Worm (Caenorhabditis elegans): ENCODE data around the gene srw-108.

srw-108 gene

ce11 chrV:527602-528001, at the start of gene srw-108:
Gene srw-108 (plus strand): TSS chrV:527902.
- TF ChIP-seq F49E8.2 (tag; optimal IDR thresholded peaks at IDR 0.05; ENCODE audit: borderline replicate concordance) (no peak), unc-62 (GFP tag; optimal IDR thresholded peaks at IDR 0.05 in 1 of 2) (no peak), unc-62 (tag; optimal IDR thresholded peaks at IDR 0.05) (no peak), daf-8 (GFP tag; IDR thresholded peaks at IDR 0.05) (no peak), lin-38 (GFP tag; IDR thresholded peaks at IDR 0.05) (no peak), nhr-237 (tag; optimal IDR thresholded peaks at IDR 0.05) (no peak), aha-1 (tag) (no peak), pqm-1 (tag; optimal IDR thresholded peaks at IDR 0.05) (no peak), tag-97 (GFP tag; IDR thresholded peaks at IDR 0.05) (no peak), hif-1 (tag; optimal IDR thresholded peaks at IDR 0.05) (no peak), nhr-11 (tag; optimal IDR thresholded peaks at IDR 0.05) (no peak), dmd-8 (GFP tag; IDR thresholded peaks at IDR 0.05) (no peak)

ce11 chrV:479046-479445, 48.7 kb upstream of the srw-108 start:
- TF ChIP-seq aha-1 (tag): peak; percentile 38
- no peak for TF ChIP-seq tag-97 (GFP tag; IDR thresholded peaks at IDR 0.05)
- no peak for TF ChIP-seq ceh-44 (GFP tag; IDR thresholded peaks at IDR 0.05)
- TF ChIP-seq daf-12 (tag; optimal IDR thresholded peaks at IDR 0.05): no peak
- TF ChIP-seq unc-62 (GFP tag; optimal IDR thresholded peaks at IDR 0.05 in 1 of 2): peak in 1 of 2 experiments; percentile 97
- TF ChIP-seq unc-62 (tag; optimal IDR thresholded peaks at IDR 0.05): no peak
- TF ChIP-seq nhr-77 (tag; optimal IDR thresholded peaks at IDR 0.05): no peak
- TF ChIP-seq dmd-6 (GFP tag; IDR thresholded peaks at IDR 0.05): peak; percentile 60
- no peak for TF ChIP-seq hlh-11 (tag; optimal IDR thresholded peaks at IDR 0.05)
- TF ChIP-seq Y105C5A.15 (GFP tag; IDR thresholded peaks at IDR 0.05): no peak

ce11 chrV:482860-483259, 44.8 kb upstream of the srw-108 start:
- TF ChIP-seq dmd-6 (GFP tag; IDR thresholded peaks at IDR 0.05): 0 out of 2 replicates have a peak, but pooled peaks have one; percentile 24
- no peak for TF ChIP-seq ztf-7 (tag; optimal IDR thresholded peaks at IDR 0.05)
- no peak for TF ChIP-seq nhr-11 (tag; optimal IDR thresholded peaks at IDR 0.05)

ce11 chrV:483289-483795, 44.4 kb upstream of the srw-108 start, which contains the start of gene nhr-130:
Gene nhr-130 (minus strand): TSS chrV:483339.
- TF ChIP-seq ces-1 (GFP tag; optimal IDR thresholded peaks at IDR 0.05) (no peak), nhr-111 (GFP tag; optimal IDR thresholded peaks at IDR 0.05) (no peak), unc-130 (GFP tag; optimal IDR thresholded peaks at IDR 0.05) (no peak), Y48G9A.11 (GFP tag; IDR thresholded peaks at IDR 0.05) (no peak), nhr-41 (GFP tag; IDR thresholded peaks at IDR 0.05) (no peak), nhr-25 (tag; optimal IDR thresholded peaks at IDR 0.05; ENCODE audit: borderline replicate concordance, insufficient read depth) (no peak), dmd-8 (GFP tag; IDR thresholded peaks at IDR 0.05) (no peak), hif-1 (tag; optimal IDR thresholded peaks at IDR 0.05) (no peak), zag-1 (tag; optimal IDR thresholded peaks at IDR 0.05) (no peak), sdz-12 (GFP tag; optimal IDR thresholded peaks at IDR 0.05) (no peak), hlh-11 (tag; optimal IDR thresholded peaks at IDR 0.05) (peak; percentile 31), snpc-1.2 (GFP tag; IDR thresholded peaks at IDR 0.05) (no peak), egl-43 (GFP tag; IDR thresholded peaks at IDR 0.05) (no peak), duxl-1 (tag; optimal IDR thresholded peaks at IDR 0.05; ENCODE audit: poor library complexity) (no peak), dmd-6 (GFP tag; IDR thresholded peaks at IDR 0.05) (peak; percentile 57), lin-1 (GFP tag; IDR thresholded peaks at IDR 0.05) (no peak), hmg-1.1 (GFP tag; IDR thresholded peaks at IDR 0.05) (no peak), unc-62 (GFP tag; optimal IDR thresholded peaks at IDR 0.05 in 1 of 2) (no peak), unc-62 (tag; optimal IDR thresholded peaks at IDR 0.05) (no peak), nhr-77 (tag; optimal IDR thresholded peaks at IDR 0.05) (peak; percentile 48), zfp-3 (GFP tag; conservative IDR thresholded peaks at IDR 0.05) (no peak), php-3 (GFP tag; IDR thresholded peaks at IDR 0.05) (peak; percentile 80), nhr-11 (tag; optimal IDR thresholded peaks at IDR 0.05) (no peak), dve-1 (tag; optimal IDR thresholded peaks at IDR 0.05; ENCODE audit: insufficient read depth) (peak; percentile 65), aha-1 (tag) (peak; percentile 46), mxl-2 (GFP tag; conservative IDR thresholded peaks at IDR 0.05) (no peak), lin-39 (tag; optimal IDR thresholded peaks at IDR 0.05) (no peak), F44E2.7 (GFP tag; IDR thresholded peaks at IDR 0.05) (no peak), gei-8 (GFP tag; optimal IDR thresholded peaks at IDR 0.05) (no peak), spr-3 (GFP tag; optimal IDR thresholded peaks at IDR 0.05) (no peak), pqm-1 (tag; optimal IDR thresholded peaks at IDR 0.05) (peak; percentile 81), nhr-28 (tag; optimal IDR thresholded peaks at IDR 0.05) (peak; percentile 91), nhr-102 (tag; optimal IDR thresholded peaks at IDR 0.05) (peak; percentile 1), mep-1 (tag; optimal IDR thresholded peaks at IDR 0.05) (no peak)

Data from whole organism, L4 larva.